Worm (Caenorhabditis elegans): ENCODE results near the gene tag-115.

DNA sequence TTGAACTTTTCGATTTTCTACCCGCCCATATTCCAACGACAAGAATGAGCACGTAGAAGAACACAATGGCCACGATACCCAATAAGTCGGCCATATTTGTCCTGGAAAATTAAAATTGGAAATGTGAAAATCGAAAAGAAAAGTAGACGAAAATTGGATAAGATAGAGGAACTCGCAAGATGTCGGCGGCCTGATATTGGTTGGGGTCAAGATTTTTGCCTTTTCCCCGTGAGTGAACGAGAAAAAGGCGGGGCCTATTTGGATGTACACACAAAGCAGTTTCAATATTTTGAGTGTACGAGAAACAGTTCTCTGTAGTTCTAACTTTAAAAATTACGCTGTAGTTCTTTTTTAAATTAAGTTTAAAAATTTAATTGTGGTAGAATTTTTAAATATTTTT, 24.7 kb downstream of the tag-115 start, which contains the start of gene cho-1:
- TF ChIP-seq snpc-4 (tag; optimal IDR thresholded peaks at IDR 0.05) (no peak), unc-39 (tag; optimal IDR thresholded peaks at IDR 0.05) (no peak), ceh-43 (GFP tag; optimal IDR thresholded peaks at IDR 0.05) (no peak), nhr-237 (tag; optimal IDR thresholded peaks at IDR 0.05) (no peak), nhr-76 (tag; optimal IDR thresholded peaks at IDR 0.05) (no peak), blmp-1 (tag; optimal IDR thresholded peaks at IDR 0.05) (no peak), ces-1 (GFP tag; optimal IDR thresholded peaks at IDR 0.05) (no peak)
